Fruit fly (Drosophila melanogaster): ENCODE data around the gene MED6.

MED6 gene

DNA sequence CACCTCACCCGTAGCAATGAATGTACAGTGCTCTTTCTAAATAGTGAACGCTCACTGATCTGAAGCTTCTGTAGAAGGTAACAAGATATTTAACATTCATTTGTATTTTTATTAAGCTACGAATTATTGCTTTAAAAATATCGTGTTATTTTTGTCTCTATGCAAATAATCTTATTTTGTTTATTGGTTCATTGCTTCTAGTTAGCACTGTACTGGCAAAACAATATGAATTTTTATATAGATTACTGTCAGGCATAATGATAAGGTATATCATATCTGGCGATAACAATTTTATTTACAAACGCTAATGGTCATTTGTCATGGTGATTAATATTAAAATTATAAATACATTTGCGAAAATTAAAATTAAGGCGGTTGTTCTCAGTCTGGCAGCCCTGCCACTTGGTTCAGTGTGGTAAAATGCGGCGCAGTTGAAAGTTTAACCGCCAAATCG lies 2.8 kb upstream of the MED6 start, which contains the start of gene CG9471 (continued):
- TF ChIP-seq CG18599 (GFP tag; optimal IDR thresholded peaks at IDR 0.05) (peak; percentile 94), CG16815 (GFP tag; optimal IDR thresholded peaks at IDR 0.05) (peak; percentile 87), Hsf (GFP tag; optimal IDR thresholded peaks at IDR 0.05) (peak; percentile 94), peb (GFP tag; IDR thresholded peaks at IDR 0.05) (peak; percentile 88), CG32532 (GFP tag; IDR thresholded peaks at IDR 0.05) (peak; percentile 94), run (tag; optimal IDR thresholded peaks at IDR 0.05) (peak; percentile 75), phol (tag; optimal IDR thresholded peaks at IDR 0.05) (peak; percentile 89), CG2202 (tag; optimal IDR thresholded peaks at IDR 0.05) (peak; percentile 76), gfzf (GFP tag; optimal IDR thresholded peaks at IDR 0.05) (no peak), CG16813 (GFP tag; IDR thresholded peaks at IDR 0.05; ENCODE audit: partially characterized antibody) (0 out of 3 replicates have a peak, but pooled peaks have one; percentile 24), CG11093 (GFP tag; IDR thresholded peaks at IDR 0.05) (peak; percentile 88), Ravus (GFP tag; IDR thresholded peaks at IDR 0.05) (peak; percentile 76), danr (GFP tag; IDR thresholded peaks at IDR 0.05) (peak; percentile 74), knrl (GFP tag; IDR thresholded peaks at IDR 0.05; ENCODE audit: partially characterized antibody) (no peak), CG1792 (GFP tag; optimal IDR thresholded peaks at IDR 0.05) (peak; percentile 83), Dll (GFP tag; IDR thresholded peaks at IDR 0.05; ENCODE audit: partially characterized antibody) (no peak), CG7963 (GFP tag; IDR thresholded peaks at IDR 0.05; ENCODE audit: partially characterized antibody) (no peak), YL-1 (GFP tag; optimal IDR thresholded peaks at IDR 0.05) (peak; percentile 63), sqz (GFP tag; optimal IDR thresholded peaks at IDR 0.05) (peak; percentile 80), jigr1 (GFP tag; IDR thresholded peaks at IDR 0.05) (peak; percentile 80; the same call in 2 of the 3 replicates), Usf (GFP tag; optimal IDR thresholded peaks at IDR 0.05) (peak; percentile 73), Sry-β (GFP tag; optimal IDR thresholded peaks at IDR 0.05) (peak; percentile 10), CG1233 (GFP tag; optimal IDR thresholded peaks at IDR 0.05) (peak; percentile 89), CG15073 (GFP tag; optimal IDR thresholded peaks at IDR 0.05) (peak; percentile 31), lmd (GFP tag; IDR thresholded peaks at IDR 0.05) (peak; percentile 92), lov (optimal IDR thresholded peaks at IDR 0.05) (no peak), lov (GFP tag; IDR thresholded peaks at IDR 0.05) (peak; percentile 87), CG9817 (tag; optimal IDR thresholded peaks at IDR 0.05) (peak; percentile 92), Dp (GFP tag; optimal IDR thresholded peaks at IDR 0.05) (peak; percentile 90), bsh (GFP tag; optimal IDR thresholded peaks at IDR 0.05) (peak; percentile 73 to 93), CoRest (tag; optimal IDR thresholded peaks at IDR 0.05) (peak; percentile 91), ara (GFP tag; IDR thresholded peaks at IDR 0.05) (peak; percentile 91), bab2 (GFP tag; optimal IDR thresholded peaks at IDR 0.05) (peak; percentile 87), CG9727 (GFP tag; optimal IDR thresholded peaks at IDR 0.05) (peak; percentile 92), psq (GFP tag; optimal IDR thresholded peaks at IDR 0.05) (peak; percentile 57), CG10462 (GFP tag; optimal IDR thresholded peaks at IDR 0.05) (peak; percentile 83), Neu2 (GFP tag; optimal IDR thresholded peaks at IDR 0.05; ENCODE audit: borderline replicate concordance) (peak; percentile 65), da (GFP tag; optimal IDR thresholded peaks at IDR 0.05) (peak; percentile 61), gem (tag; optimal IDR thresholded peaks at IDR 0.05) (peak; percentile 95), CG10431 (GFP tag; optimal IDR thresholded peaks at IDR 0.05) (peak; percentile 62), Sry-δ (GFP tag; optimal IDR thresholded peaks at IDR 0.05) (peak; percentile 49), Mad (GFP tag; optimal IDR thresholded peaks at IDR 0.05) (peak; percentile 68), Stat92E (GFP tag; optimal IDR thresholded peaks at IDR 0.05) (peak in 1 of 3 experiments; percentile 71), repo (GFP tag; optimal IDR thresholded peaks at IDR 0.05) (peak; percentile 68), her (GFP tag; optimal IDR thresholded peaks at IDR 0.05) (peak; percentile 81), Hr78 (GFP tag; optimal IDR thresholded peaks at IDR 0.05) (peak in 1 of 2 experiments; percentile 73), CG8281 (tag; optimal IDR thresholded peaks at IDR 0.05) (peak; percentile 68), Dref (GFP tag; IDR thresholded peaks at IDR 0.05) (0 out of 2 replicates have a peak, but pooled peaks have one; percentile 27), rib (GFP tag; IDR thresholded peaks at IDR 0.05) (peak; percentile 81), onecut (GFP tag; IDR thresholded peaks at IDR 0.05) (peak; percentile 80)
